Worm (Caenorhabditis elegans): ENCODE results near the gene fkh-8.
A peak's percentile ranks its signal among the peaks of the same experiment; 100 is the strongest.

Gene fkh-8

ce11 chrII:6173400-6173799, 17.8 kb downstream of the fkh-8 start, which contains the start of gene F40H3.2:
Gene F40H3.2, plus strand, starts transcription at chrII:6173649.
- TF ChIP-seq lin-11 (tag; optimal IDR thresholded peaks at IDR 0.05), result no peak
- no peak for TF ChIP-seq hlh-30 (tag; optimal IDR thresholded peaks at IDR 0.05; ENCODE audit: insufficient read depth)
- no peak for TF ChIP-seq lim-6 (tag; optimal IDR thresholded peaks at IDR 0.05)
- no peak for TF ChIP-seq eyg-1 (tag; optimal IDR thresholded peaks at IDR 0.05)
- TF ChIP-seq sox-4 (tag; optimal IDR thresholded peaks at IDR 0.05), result no peak

ce11 chrII:6171228-6171627, 20.0 kb downstream of the fkh-8 start, which contains the start of gene F40H3.3:
Gene F40H3.3, plus strand, starts transcription at chrII:6171507.
- no peak for TF ChIP-seq eyg-1 (tag; optimal IDR thresholded peaks at IDR 0.05)
- no peak for TF ChIP-seq ceh-9 (tag; optimal IDR thresholded peaks at IDR 0.05)
- no peak for TF ChIP-seq ceh-30 (tag; optimal IDR thresholded peaks at IDR 0.05)
- TF ChIP-seq dve-1 (tag; optimal IDR thresholded peaks at IDR 0.05), result no peak
- no peak for TF ChIP-seq che-1 (tag; optimal IDR thresholded peaks at IDR 0.05)
- no peak for TF ChIP-seq odd-2 (tag; optimal IDR thresholded peaks at IDR 0.05)
- no peak for TF ChIP-seq ztf-16 (tag; optimal IDR thresholded peaks at IDR 0.05)
- TF ChIP-seq syd-9 (tag; optimal IDR thresholded peaks at IDR 0.05), result no peak
- no peak for TF ChIP-seq unc-42 (tag; optimal IDR thresholded peaks at IDR 0.05)
- no peak for TF ChIP-seq nhr-232 (tag; optimal IDR thresholded peaks at IDR 0.05)
- no peak for TF ChIP-seq hlh-8 (tag; optimal IDR thresholded peaks at IDR 0.05)
- TF ChIP-seq F13H6.1 (tag; optimal IDR thresholded peaks at IDR 0.05), result no peak
- TF ChIP-seq fax-1 (tag; optimal IDR thresholded peaks at IDR 0.05), result no peak
- no peak for TF ChIP-seq pax-1 (tag; optimal IDR thresholded peaks at IDR 0.05)
- no peak for TF ChIP-seq pag-3 (tag; optimal IDR thresholded peaks at IDR 0.05; ENCODE audit: borderline replicate concordance)
- TF ChIP-seq rnt-1 (tag; optimal IDR thresholded peaks at IDR 0.05), result no peak

ce11 chrII:6170236-6170635, 21.0 kb downstream of the fkh-8 start:
- TF ChIP-seq unc-55 (GFP tag; optimal IDR thresholded peaks at IDR 0.05) (peak; percentile 96), rnt-1 (tag; optimal IDR thresholded peaks at IDR 0.05) (peak; percentile 17), ceh-18 (tag; optimal IDR thresholded peaks at IDR 0.05) (peak; percentile 46), pros-1 (tag; optimal IDR thresholded peaks at IDR 0.05) (no peak), K02D7.2 (tag; optimal IDR thresholded peaks at IDR 0.05) (no peak)

- TF ChIP-seq pqm-1 (tag; optimal IDR thresholded peaks at IDR 0.05) (no peak), lin-11 (tag; optimal IDR thresholded peaks at IDR 0.05) (no peak), dve-1 (tag; optimal IDR thresholded peaks at IDR 0.05) (no peak), ahr-1 (tag; optimal IDR thresholded peaks at IDR 0.05) (no peak), C38D4.7 (GFP tag; optimal IDR thresholded peaks at IDR 0.05) (no peak), odd-2 (tag; optimal IDR thresholded peaks at IDR 0.05) (no peak), syd-9 (tag; optimal IDR thresholded peaks at IDR 0.05) (no peak), hlh-15 (tag; optimal IDR thresholded peaks at IDR 0.05) (no peak), elt-2 (tag; optimal IDR thresholded peaks at IDR 0.05) (no peak), ztf-16 (tag; optimal IDR thresholded peaks at IDR 0.05) (no peak), ceh-9 (tag; optimal IDR thresholded peaks at IDR 0.05) (no peak), ceh-31 (tag; optimal IDR thresholded peaks at IDR 0.05) (no peak), ceh-22 (tag; optimal IDR thresholded peaks at IDR 0.05) (no peak), ceh-34 (tag; optimal IDR thresholded peaks at IDR 0.05) (no peak)
Measured at ce11 chrII:6169156-6169555, 22.0 kb downstream of the fkh-8 start, which contains the start of gene hst-3.1. Gene hst-3.1, minus strand, starts transcription at chrII:6169256.

ce11 chrII:6168714-6169113, 22.5 kb downstream of the fkh-8 start:
- no peak for TF ChIP-seq unc-42 (tag; optimal IDR thresholded peaks at IDR 0.05)
- TF ChIP-seq T23F11.4 (GFP tag; optimal IDR thresholded peaks at IDR 0.05), result no peak
- TF ChIP-seq unc-55 (GFP tag; optimal IDR thresholded peaks at IDR 0.05), result no peak
- no peak for TF ChIP-seq ceh-6 (GFP tag; optimal IDR thresholded peaks at IDR 0.05)
- no peak for TF ChIP-seq pax-1 (tag; optimal IDR thresholded peaks at IDR 0.05)
- TF ChIP-seq gmeb-2 (tag; optimal IDR thresholded peaks at IDR 0.05), result no peak
- TF ChIP-seq hlh-15 (tag; optimal IDR thresholded peaks at IDR 0.05), result no peak
- TF ChIP-seq pat-9 (tag; optimal IDR thresholded peaks at IDR 0.05), result no peak
- TF ChIP-seq C08G9.2 (tag; optimal IDR thresholded peaks at IDR 0.05), result no peak
- no peak for TF ChIP-seq pha-4 (tag; optimal IDR thresholded peaks at IDR 0.05)
- no peak for TF ChIP-seq npax-4 (tag; optimal IDR thresholded peaks at IDR 0.05)
- no peak for TF ChIP-seq K02D7.2 (tag; optimal IDR thresholded peaks at IDR 0.05)
- TF ChIP-seq ets-4 (tag; optimal IDR thresholded peaks at IDR 0.05), result no peak
- no peak for TF ChIP-seq che-1 (tag; optimal IDR thresholded peaks at IDR 0.05)

All from whole organism, late embryonic.